Fruit fly (Drosophila melanogaster) whole organism, wandering third instar larva: ENCODE results near the gene CG14282.
A peak's percentile ranks its signal among the peaks of the same experiment; 100 is the strongest.

Experiments
- Abd-B ChIP-seq: fragments of >200 bp; optimal IDR thresholded peaks from 2 replicates; lab custom pipeline; 2017; ENCODE audit warnings: missing biosample characterization, missing genetic modification characterization
- CG32264 ChIP-seq: fragments of 200-800 bp; sonication (Bioruptor generic); optimal IDR thresholded peaks from 2 replicates; lab custom pipeline; 2016; ENCODE audit warnings: missing biosample characterization, missing genetic modification characterization
- CG9705 ChIP-seq: fragments of 200-800 bp; sonication (Bioruptor generic); optimal IDR thresholded peaks from 2 replicates; lab custom pipeline; 2018; ENCODE audit warnings: missing biosample characterization, mild to moderate bottlenecking, missing genetic modification characterization
- CrebA ChIP-seq: fragments of 200-800 bp; sonication (Bioruptor generic); optimal IDR thresholded peaks from 2 replicates; lab custom pipeline; 2016; ENCODE audit warnings: missing biosample characterization, mild to moderate bottlenecking, missing genetic modification characterization, borderline replicate concordance
- Dif ChIP-seq: fragments of 200-275, 200-300 bp; sonication (Bioruptor generic); optimal IDR thresholded peaks from 2 replicates; lab custom pipeline; 2018; ENCODE audit warnings: missing biosample characterization, missing genetic modification characterization; ENCODE audit not compliant: partially characterized antibody
- GATAd ChIP-seq: sonication (Bioruptor generic); optimal IDR thresholded peaks from 2 replicates; lab custom pipeline; 2016; ENCODE audit warnings: missing biosample characterization, missing genetic modification characterization
- HLH106 ChIP-seq: fragments of 200-800 bp; optimal IDR thresholded peaks from 3 replicates; lab custom pipeline; 2019; ENCODE audit warnings: missing biosample characterization, mild to moderate bottlenecking, missing genetic modification characterization, moderate library complexity
- Hnf4 ChIP-seq: fragments of 200-800 bp; sonication (Bioruptor generic); optimal IDR thresholded peaks from 2 replicates; lab custom pipeline; 2016; ENCODE audit warnings: missing biosample characterization, mild to moderate bottlenecking, missing genetic modification characterization
- Hr78 ChIP-seq: fragments of >200 bp; optimal IDR thresholded peaks from 2 replicates; lab custom pipeline; 2017; ENCODE audit warnings: missing biosample characterization, missing genetic modification characterization
- Jra ChIP-seq: sonication (Bioruptor generic); optimal IDR thresholded peaks from 2 replicates; lab custom pipeline; 2016; ENCODE audit warnings: missing biosample characterization, missing genetic modification characterization
- Mio ChIP-seq: sonication (Bioruptor generic); optimal IDR thresholded peaks from 2 replicates; lab custom pipeline; 2016; ENCODE audit warnings: missing biosample characterization, missing genetic modification characterization
- Myc ChIP-seq: fragments of >200 bp; optimal IDR thresholded peaks from 2 replicates; lab custom pipeline; 2017
- N ChIP-seq: fragments of >200 bp; optimal IDR thresholded peaks from 2 replicates; lab custom pipeline; 2018; ENCODE audit warnings: missing biosample characterization, missing external identifiers, missing genetic modification characterization
- OdsH ChIP-seq: fragments of 200-800 bp; sonication (Bioruptor generic); optimal IDR thresholded peaks from 2 replicates; lab custom pipeline; 2016; ENCODE audit warnings: missing biosample characterization, mild to moderate bottlenecking, missing genetic modification characterization
- Rel ChIP-seq, 2 experiments: fragments of 200-800 bp; sonication (Bioruptor generic) in 1 of 2; optimal IDR thresholded peaks; 2 replicates in 1 of 2; 3 replicates in 1 of 2; lab custom pipeline; 2016 to 2019; ENCODE audit warnings: mild to moderate bottlenecking in 2 of 2, missing biosample characterization in 2 of 2, missing genetic modification characterization in 2 of 2, moderate library complexity in 1 of 2
- Sp1 ChIP-seq: fragments of 200-800 bp; sonication (Bioruptor generic); optimal IDR thresholded peaks from 3 replicates; lab custom pipeline; 2019; ENCODE audit warnings: missing biosample characterization, mild to moderate bottlenecking, missing genetic modification characterization, moderate library complexity
- Vsx2 ChIP-seq: fragments of 200-300, 225-300 bp; sonication (Bioruptor generic); optimal IDR thresholded peaks from 2 replicates; lab custom pipeline; 2018; ENCODE audit warnings: missing biosample characterization, missing genetic modification characterization; ENCODE audit not compliant: partially characterized antibody
- br ChIP-seq: fragments of 200-800 bp; sonication (Bioruptor generic); optimal IDR thresholded peaks from 2 replicates; lab custom pipeline; 2016; ENCODE audit warnings: missing biosample characterization, missing genetic modification characterization
- brk ChIP-seq: fragments of 200-800 bp; sonication (Bioruptor generic); optimal IDR thresholded peaks from 2 replicates; lab custom pipeline; 2016; ENCODE audit warnings: missing biosample characterization, mild to moderate bottlenecking, missing genetic modification characterization
- dl ChIP-seq, 2 experiments: fragments of 175-275, 200-275 bp in 1 of 2; fragments of 200-275 bp in 1 of 2; sonication (Bioruptor generic); optimal IDR thresholded peaks; lab custom pipeline; 2018; ENCODE audit warnings: mild to moderate bottlenecking in 2 of 2, missing biosample characterization in 2 of 2, missing genetic modification characterization in 2 of 2, moderate library complexity in 2 of 2; ENCODE audit not compliant: partially characterized antibody in 2 of 2, insufficient read depth in 1 of 2
- dmrt93B ChIP-seq: fragments of 200-800 bp; sonication (Bioruptor generic); optimal IDR thresholded peaks from 2 replicates; lab custom pipeline; 2018; ENCODE audit warnings: missing biosample characterization, mild to moderate bottlenecking, missing genetic modification characterization
- dsf ChIP-seq: sonication (Bioruptor generic); optimal IDR thresholded peaks from 2 replicates; lab custom pipeline; 2016; ENCODE audit warnings: missing biosample characterization, missing genetic modification characterization, borderline replicate concordance
- ey ChIP-seq: fragments of 200-800 bp; sonication (Bioruptor generic); optimal IDR thresholded peaks from 2 replicates; lab custom pipeline; 2016; ENCODE audit warnings: missing biosample characterization, missing genetic modification characterization
- foxo ChIP-seq, 2 experiments: fragments of 200-800 bp; sonication (Bioruptor generic); optimal IDR thresholded peaks; 2 replicates in 1 of 2; 3 replicates in 1 of 2; lab custom pipeline; 2016 to 2017; ENCODE audit warnings: missing biosample characterization in 2 of 2, missing genetic modification characterization in 2 of 2
- fru ChIP-seq: fragments of 200-800 bp; sonication (Bioruptor generic); optimal IDR thresholded peaks from 3 replicates; lab custom pipeline; 2016; ENCODE audit warnings: missing biosample characterization, mild to moderate bottlenecking, missing genetic modification characterization
- h ChIP-seq: fragments of 200-800 bp; sonication (Bioruptor generic); optimal IDR thresholded peaks from 3 replicates; lab custom pipeline; 2016; ENCODE audit warnings: missing biosample characterization, mild to moderate bottlenecking, missing genetic modification characterization
- jim ChIP-seq: fragments of 175-275, 200-325 bp; sonication (Bioruptor generic); optimal IDR thresholded peaks from 2 replicates; lab custom pipeline; 2016; ENCODE audit warnings: missing biosample characterization, mild to moderate bottlenecking, missing genetic modification characterization
- pan ChIP-seq: fragments of >200 bp; optimal IDR thresholded peaks from 2 replicates; lab custom pipeline; 2017
- rgr ChIP-seq: fragments of 200-800 bp; sonication (Bioruptor generic); optimal IDR thresholded peaks from 3 replicates; lab custom pipeline; 2016; ENCODE audit warnings: missing biosample characterization, mild to moderate bottlenecking, missing genetic modification characterization
- sage ChIP-seq: fragments of 200-800 bp; sonication (Bioruptor generic); optimal IDR thresholded peaks from 2 replicates; lab custom pipeline; 2016; ENCODE audit warnings: missing biosample characterization, mild to moderate bottlenecking, missing genetic modification characterization
- sv ChIP-seq: fragments of 200-800 bp; sonication (Bioruptor generic); optimal IDR thresholded peaks from 3 replicates; lab custom pipeline; 2016; ENCODE audit warnings: missing biosample characterization, missing genetic modification characterization
- tai ChIP-seq: sonication (Bioruptor generic); optimal IDR thresholded peaks from 2 replicates; lab custom pipeline; 2016; ENCODE audit warnings: missing biosample characterization, missing genetic modification characterization
- usp ChIP-seq: fragments of >200 bp; optimal IDR thresholded peaks from 2 replicates; lab custom pipeline; 2017; ENCODE audit warnings: missing biosample characterization, missing genetic modification characterization
- woc ChIP-seq: sonication (Bioruptor generic); optimal IDR thresholded peaks from 2 replicates; lab custom pipeline; 2016; ENCODE audit warnings: missing biosample characterization, mild to moderate bottlenecking, missing genetic modification characterization

Gene CG14282

dm6 chr3R:19147511-19148239 is 29.1 kb upstream of the CG14282 start, which contains the start of gene Ppcs (continued):
- peak; percentile 62 for TF ChIP-seq jim (GFP tag; lab: Kevin White, UChicago)

dm6 chr3R:19150856-19151651 is 25.7 kb upstream of the CG14282 start:
- TF ChIP-seq brk (GFP tag; lab: Kevin White, UChicago) (no peak), Sp1 (GFP tag; lab: Kevin White, UChicago) (no peak), fru (GFP tag; lab: Kevin White, UChicago) (peak; percentile 81)

- no peak for TF ChIP-seq CrebA
- peak; percentile 38 for TF ChIP-seq h (GFP tag; lab: Kevin White, UChicago)
- no peak for TF ChIP-seq CG9705 (GFP tag; lab: Kevin White, UChicago)
- TF ChIP-seq foxo (GFP tag; optimal IDR thresholded peaks at IDR 0.05; lab: Kevin White, UChicago) = peak in 1 of 2 experiments; percentile 54
- TF ChIP-seq dsf (GFP tag; lab: Kevin White, UChicago) = no peak
- peak; percentile 11 for TF ChIP-seq Myc (lab: Kevin White, UChicago)
- peak; percentile 27 for TF ChIP-seq OdsH (GFP tag; lab: Kevin White, UChicago)
- no peak for TF ChIP-seq dmrt93B (GFP tag; lab: Kevin White, UChicago)
- TF ChIP-seq rgr (GFP tag; lab: Kevin White, UChicago) = peak; percentile 60
- peak; percentile 19 for TF ChIP-seq woc (GFP tag; lab: Kevin White, UChicago)
- no peak for TF ChIP-seq Abd-B (GFP tag; lab: Kevin White, UChicago)
- TF ChIP-seq HLH106 (tag; lab: Kevin White, UChicago) = peak; percentile 54
- no peak for TF ChIP-seq N (GFP tag; lab: Kevin White, UChicago)
- TF ChIP-seq CG32264 (GFP tag; lab: Kevin White, UChicago) = no peak
- TF ChIP-seq jim (GFP tag; lab: Kevin White, UChicago) = no peak
- TF ChIP-seq Jra (GFP tag; lab: Kevin White, UChicago) = no peak
- TF ChIP-seq sv = no peak
- peak; percentile 61 for TF ChIP-seq Sp1 (GFP tag; lab: Kevin White, UChicago)
Observed at dm6 chr3R:19151848-19152787, 24.7 kb upstream of the CG14282 start.

- no peak for TF ChIP-seq sv
- no peak for TF ChIP-seq Rel (GFP tag; optimal IDR thresholded peaks at IDR 0.05; lab: Kevin White, UChicago)
- TF ChIP-seq Rel (tag; optimal IDR thresholded peaks at IDR 0.05; lab: Kevin White, UChicago) = peak; percentile 90
- no peak for TF ChIP-seq dmrt93B (GFP tag; lab: Kevin White, UChicago)
- TF ChIP-seq fru (GFP tag; lab: Kevin White, UChicago) = no peak
- no peak for TF ChIP-seq ey (GFP tag; lab: Kevin White, UChicago)
- TF ChIP-seq CrebA = no peak
- no peak for TF ChIP-seq Mio (GFP tag; lab: Kevin White, UChicago)
- TF ChIP-seq, all 38 proteins: peak for 1
Observed at dm6 chr3R:19152835-19153234, 24.0 kb upstream of the CG14282 start.

dm6 chr3R:19153502-19153983 is 23.3 kb upstream of the CG14282 start, which contains the start of gene CG5835:
Gene CG5835, minus strand, starts transcription at chr3R:19153686.
- TF ChIP-seq Abd-B (GFP tag; lab: Kevin White, UChicago) (no peak), Hnf4 (GFP tag; lab: Kevin White, UChicago) (peak; percentile 60), Vsx2 (no peak), pan (no peak), Hr78 (GFP tag; lab: Kevin White, UChicago) (no peak), Mio (GFP tag; lab: Kevin White, UChicago) (no peak), br (GFP tag; lab: Kevin White, UChicago) (peak; percentile 39), GATAd (GFP tag; lab: Kevin White, UChicago) (no peak), CG32264 (GFP tag; lab: Kevin White, UChicago) (no peak), jim (GFP tag; lab: Kevin White, UChicago) (no peak), fru (GFP tag; lab: Kevin White, UChicago) (no peak), brk (GFP tag; lab: Kevin White, UChicago) (no peak), rgr (GFP tag; lab: Kevin White, UChicago) (peak; percentile 41), HLH106 (tag; lab: Kevin White, UChicago) (peak; percentile 6), CrebA (no peak), tai (no peak), foxo (GFP tag; optimal IDR thresholded peaks at IDR 0.05; lab: Kevin White, UChicago) (peak in 1 of 2 experiments; percentile 18), Dif (no peak), sv (no peak), usp (no peak), Sp1 (GFP tag; lab: Kevin White, UChicago) (peak; percentile 46), dl (GFP tag; optimal IDR thresholded peaks at IDR 0.05; lab: Kevin White, UChicago; ENCODE audit: insufficient read depth in 1 of 2, partially characterized antibody in 2 of 2) (no peak), N (GFP tag; lab: Kevin White, UChicago) (no peak), sage (no peak), OdsH (GFP tag; lab: Kevin White, UChicago) (peak; percentile 48)
